Worm (Caenorhabditis elegans) whole organism, L2 larva: ENCODE results near the gene erd-2.1.

Source experiments
- C34F6.9 ChIP-seq: fragments of 150-350 bp; optimal IDR thresholded peaks from 2 replicates; lab custom pipeline; 2014; ENCODE audit warnings: missing biosample characterization, missing genetic modification characterization
- F13H6.1 ChIP-seq: sonication (generic microtip); optimal IDR thresholded peaks from 2 replicates; lab custom pipeline; 2016; ENCODE audit warnings: missing genetic modification characterization, missing compliant biosample characterization
- R02D3.7 ChIP-seq: fragments of 150-350 bp; optimal IDR thresholded peaks from 2 replicates; lab custom pipeline; 2014; ENCODE audit warnings: missing biosample characterization, missing genetic modification characterization
- Y55F3AM.14 ChIP-seq: fragments of 200-800 bp; sonication (Bioruptor generic); optimal IDR thresholded peaks from 2 replicates; lab custom pipeline; 2018; ENCODE audit warnings: mild to moderate bottlenecking, missing genetic modification characterization, missing compliant biosample characterization
- ZK546.5 ChIP-seq: sonication (generic microtip); optimal IDR thresholded peaks from 2 replicates; lab custom pipeline; 2017; ENCODE audit warnings: missing biosample characterization, missing genetic modification characterization
- alr-1 ChIP-seq: fragments of 150-350 bp; optimal IDR thresholded peaks from 2 replicates; lab custom pipeline; 2014; ENCODE audit warnings: missing biosample characterization, missing genetic modification characterization
- aly-2 ChIP-seq: fragments of 150-350 bp; optimal IDR thresholded peaks from 2 replicates; lab custom pipeline; 2014; ENCODE audit warnings: missing biosample characterization, missing genetic modification characterization
- ama-1 ChIP-seq: fragments of 150-350 bp; optimal IDR thresholded peaks from 2 replicates; lab custom pipeline; 2018; ENCODE audit warnings: inconsistent platforms
- blmp-1 ChIP-seq: sonication (generic microtip); optimal IDR thresholded peaks from 2 replicates; lab custom pipeline; 2017; ENCODE audit warnings: missing genetic modification characterization, mild to moderate bottlenecking, missing compliant biosample characterization, antibody characterized with exemption, moderate library complexity; ENCODE audit not compliant: insufficient read depth
- ceh-16 ChIP-seq: fragments of 150-350 bp; optimal IDR thresholded peaks from 2 replicates; lab custom pipeline; 2014; ENCODE audit warnings: missing biosample characterization, missing genetic modification characterization
- ceh-82 ChIP-seq: fragments of 150-350 bp; optimal IDR thresholded peaks from 2 replicates; lab custom pipeline; 2014; ENCODE audit warnings: missing biosample characterization, missing genetic modification characterization
- crh-2 ChIP-seq: sonication (generic microtip); optimal IDR thresholded peaks from 2 replicates; lab custom pipeline; 2017; ENCODE audit warnings: missing biosample characterization, missing genetic modification characterization
- dmd-4 ChIP-seq: sonication (generic microtip); optimal IDR thresholded peaks from 2 replicates; lab custom pipeline; 2017; ENCODE audit warnings: missing biosample characterization, missing genetic modification characterization
- egl-27 ChIP-seq: sonication (generic microtip); optimal IDR thresholded peaks from 3 replicates; lab custom pipeline; 2017; ENCODE audit warnings: missing biosample characterization, missing genetic modification reagents, missing genetic modification characterization
- elt-3 ChIP-seq: sonication (generic microtip); optimal IDR thresholded peaks from 2 replicates; lab custom pipeline; 2017; ENCODE audit warnings: missing biosample characterization, missing genetic modification characterization
- fos-1 ChIP-seq: fragments of 150-350 bp; optimal IDR thresholded peaks from 2 replicates; lab custom pipeline; 2014; ENCODE audit warnings: missing biosample characterization, missing genetic modification characterization
- gmeb-1 ChIP-seq: fragments of 150-350 bp; optimal IDR thresholded peaks from 2 replicates; lab custom pipeline; 2014; ENCODE audit warnings: missing biosample characterization, missing genetic modification characterization
- lin-11 ChIP-seq: fragments of 150-350 bp; sonication (generic microtip); optimal IDR thresholded peaks from 2 replicates; lab custom pipeline; 2014; ENCODE audit warnings: missing biosample characterization, missing genetic modification characterization, inconsistent platforms, mixed read lengths
- lin-13 ChIP-seq: fragments of 150-350 bp; optimal IDR thresholded peaks from 2 replicates; lab custom pipeline; 2014; ENCODE audit warnings: missing biosample characterization, missing genetic modification reagents, missing genetic modification characterization
- lin-39 ChIP-seq: fragments of 150-350 bp; optimal IDR thresholded peaks from 2 replicates; lab custom pipeline; 2014; ENCODE audit warnings: missing biosample characterization, missing genetic modification reagents, missing genetic modification characterization
- lsy-2 ChIP-seq, 2 experiments: fragments of 150-350 bp in 1 of 2; sonication (generic microtip) in 1 of 2; optimal IDR thresholded peaks; 2 replicates each; lab custom pipeline; 2014 to 2017; ENCODE audit warnings: missing biosample characterization in 2 of 2, missing genetic modification characterization in 2 of 2
- mab-5 ChIP-seq: fragments of 150-350 bp; optimal IDR thresholded peaks from 2 replicates; lab custom pipeline; 2014; ENCODE audit warnings: missing biosample characterization, missing genetic modification characterization
- mbf-1 ChIP-seq: sonication (generic microtip); optimal IDR thresholded peaks from 2 replicates; lab custom pipeline; 2017; ENCODE audit warnings: missing biosample characterization, missing genetic modification characterization
- mdl-1 ChIP-seq, 2 experiments: fragments of 150-350 bp in 1 of 2; sonication (generic microtip) in 1 of 2; optimal IDR thresholded peaks; 2 replicates each; lab custom pipeline; 2017; ENCODE audit warnings: missing biosample characterization in 2 of 2, missing genetic modification characterization in 2 of 2
- nhr-10 ChIP-seq: sonication (generic microtip); optimal IDR thresholded peaks from 2 replicates; lab custom pipeline; 2017; ENCODE audit warnings: missing biosample characterization, missing genetic modification characterization
- nhr-11 ChIP-seq: fragments of 150-350 bp; optimal IDR thresholded peaks from 2 replicates; lab custom pipeline; 2014; ENCODE audit warnings: missing biosample characterization, missing genetic modification characterization
- nhr-12 ChIP-seq: fragments of 150-350 bp; optimal IDR thresholded peaks from 2 replicates; lab custom pipeline; 2014; ENCODE audit warnings: missing biosample characterization, missing genetic modification characterization
- nhr-129 ChIP-seq: fragments of 150-350 bp; optimal IDR thresholded peaks from 2 replicates; lab custom pipeline; 2014; ENCODE audit warnings: missing biosample characterization, missing genetic modification characterization
- nhr-21 ChIP-seq: fragments of 150-350 bp; optimal IDR thresholded peaks from 2 replicates; lab custom pipeline; 2014; ENCODE audit warnings: missing biosample characterization, missing genetic modification characterization
- nhr-23 ChIP-seq: fragments of 150-350 bp; optimal IDR thresholded peaks from 2 replicates; lab custom pipeline; 2014; ENCODE audit warnings: missing biosample characterization, missing genetic modification reagents, missing genetic modification characterization
- nhr-237 ChIP-seq: fragments of 150-350 bp; optimal IDR thresholded peaks from 2 replicates; lab custom pipeline; 2014; ENCODE audit warnings: missing biosample characterization, missing genetic modification characterization
- nhr-25 ChIP-seq: fragments of 150-350 bp; sonication (generic microtip); optimal IDR thresholded peaks from 3 replicates; lab custom pipeline; 2014; ENCODE audit warnings: missing biosample characterization, missing genetic modification characterization
- nhr-6 ChIP-seq: fragments of 150-350 bp; optimal IDR thresholded peaks from 2 replicates; lab custom pipeline; 2014; ENCODE audit warnings: missing biosample characterization, missing genetic modification characterization
- nhr-77 ChIP-seq: fragments of 150-350 bp; optimal IDR thresholded peaks from 2 replicates; lab custom pipeline; 2014; ENCODE audit warnings: missing biosample characterization, missing genetic modification characterization
- peb-1 ChIP-seq: fragments of 150-350 bp; optimal IDR thresholded peaks from 2 replicates; lab custom pipeline; 2014; ENCODE audit warnings: missing biosample characterization, missing genetic modification characterization
- sem-4 ChIP-seq: fragments of 150-350 bp; optimal IDR thresholded peaks from 2 replicates; lab custom pipeline; 2014; ENCODE audit warnings: missing biosample characterization, missing genetic modification reagents, missing genetic modification characterization
- skn-1 ChIP-seq: sonication (generic microtip); optimal IDR thresholded peaks from 2 replicates; lab custom pipeline; 2017; ENCODE audit warnings: missing biosample characterization, missing genetic modification characterization
- sma-3 ChIP-seq: sonication (generic microtip); optimal IDR thresholded peaks from 2 replicates; lab custom pipeline; 2016; ENCODE audit warnings: missing genetic modification reagents, missing genetic modification characterization, missing compliant biosample characterization
- sma-9 ChIP-seq, 2 experiments: fragments of 150-350 bp in 1 of 2; sonication (generic microtip) in 1 of 2; optimal IDR thresholded peaks; 2 replicates each; lab custom pipeline; 2014 to 2016; ENCODE audit warnings: missing genetic modification characterization in 2 of 2, mild to moderate bottlenecking in 1 of 2, missing biosample characterization in 1 of 2, missing compliant biosample characterization in 1 of 2, missing genetic modification reagents in 1 of 2, moderate library complexity in 1 of 2
- snpc-4 ChIP-seq: fragments of 150-350 bp; optimal IDR thresholded peaks from 2 replicates; lab custom pipeline; 2014; ENCODE audit warnings: missing biosample characterization, missing genetic modification characterization
- unc-39 ChIP-seq: fragments of 150-350 bp; optimal IDR thresholded peaks from 2 replicates; lab custom pipeline; 2014; ENCODE audit warnings: missing biosample characterization, missing genetic modification characterization
- unc-55 ChIP-seq: fragments of 150-350 bp; sonication (generic microtip); optimal IDR thresholded peaks from 3 replicates; lab custom pipeline; 2014; ENCODE audit warnings: missing biosample characterization, missing genetic modification reagents, missing genetic modification characterization
- unc-62 ChIP-seq: fragments of 150-350 bp; optimal IDR thresholded peaks from 2 replicates; lab custom pipeline; 2014; ENCODE audit warnings: missing biosample characterization, missing genetic modification reagents, missing genetic modification characterization
- zag-1 ChIP-seq: fragments of 150-350 bp; optimal IDR thresholded peaks from 2 replicates; lab custom pipeline; 2014; ENCODE audit warnings: missing biosample characterization, missing genetic modification characterization
- ztf-1 ChIP-seq: fragments of 200-800 bp; sonication (Bioruptor generic); conservative IDR thresholded peaks from 2 replicates; pipeline ENCODE4 v1.3.6; 2022; ENCODE audit warnings: missing genetic modification characterization, missing compliant biosample characterization
- ztf-11 ChIP-seq: sonication (generic microtip); optimal IDR thresholded peaks from 2 replicates; lab custom pipeline; 2017; ENCODE audit warnings: missing biosample characterization, missing genetic modification characterization
- ztf-4 ChIP-seq: fragments of 150-350 bp; optimal IDR thresholded peaks from 2 replicates; lab custom pipeline; 2014; ENCODE audit warnings: missing biosample characterization, missing genetic modification characterization

erd-2.1 gene

ce11 chrX:10145011-10145410 is 13.6 kb downstream of the erd-2.1 start:
- peak; percentile 23 for TF ChIP-seq nhr-11 (tag; lab: Kevin White, UChicago)
- TF ChIP-seq sma-3 (GFP tag; lab: Kevin White, UChicago) = peak; percentile 66
- peak; percentile 36 for TF ChIP-seq ztf-4 (tag; lab: Kevin White, UChicago)
- peak; percentile 16 for TF ChIP-seq sem-4
- TF ChIP-seq nhr-237 (tag; lab: Kevin White, UChicago) = no peak
- TF ChIP-seq lsy-2 (tag; optimal IDR thresholded peaks at IDR 0.05; lab: Kevin White, UChicago) = peak; percentile 35 to 49
- TF ChIP-seq mab-5 (tag; lab: Kevin White, UChicago) = peak; percentile 29
- TF ChIP-seq aly-2 = no peak
- peak; percentile 79 for TF ChIP-seq sma-9 (GFP tag; optimal IDR thresholded peaks at IDR 0.05; lab: Kevin White, UChicago)
- TF ChIP-seq sma-9 (tag; optimal IDR thresholded peaks at IDR 0.05; lab: Kevin White, UChicago) = no peak
- no peak for TF ChIP-seq ceh-82 (tag; lab: Kevin White, UChicago)
- no peak for TF ChIP-seq mdl-1 (tag; optimal IDR thresholded peaks at IDR 0.05; lab: Kevin White, UChicago)
- no peak for TF ChIP-seq unc-39 (tag; lab: Kevin White, UChicago)
- TF ChIP-seq dmd-4 (tag; lab: Kevin White, UChicago) = no peak
- TF ChIP-seq nhr-6 (tag; lab: Kevin White, UChicago) = no peak
- TF ChIP-seq snpc-4 (tag; lab: Kevin White, UChicago) = no peak
- no peak for TF ChIP-seq peb-1 (tag; lab: Kevin White, UChicago)
- no peak for TF ChIP-seq ztf-1 (GFP tag; lab: Robert Waterston, UW)
- no peak for TF ChIP-seq lin-39
- peak; percentile 59 for TF ChIP-seq nhr-21 (tag; lab: Kevin White, UChicago)
- TF ChIP-seq R02D3.7 = no peak
- TF ChIP-seq alr-1 (tag; lab: Kevin White, UChicago) = no peak
- TF ChIP-seq skn-1 (tag; lab: Kevin White, UChicago) = no peak
- TF ChIP-seq gmeb-1 (tag; lab: Kevin White, UChicago) = peak; percentile 27
- TF ChIP-seq crh-2 = peak; percentile 80
- peak; percentile 7 for TF ChIP-seq blmp-1
- no peak for TF ChIP-seq ama-1 (lab: Kevin White, UChicago)
- TF ChIP-seq mbf-1 (tag; lab: Kevin White, UChicago) = no peak
- TF ChIP-seq fos-1 (tag; lab: Kevin White, UChicago) = peak; percentile 35
- TF ChIP-seq nhr-12 (tag; lab: Kevin White, UChicago) = no peak
- TF ChIP-seq lin-13 (GFP tag; lab: Kevin White, UChicago) = peak; percentile 68
- peak; percentile 40 for TF ChIP-seq Y55F3AM.14 (GFP tag; lab: Kevin White, UChicago)
- peak; percentile 49 for TF ChIP-seq nhr-129 (tag; lab: Kevin White, UChicago)
- no peak for TF ChIP-seq zag-1 (tag; lab: Kevin White, UChicago)
- TF ChIP-seq elt-3 (tag; lab: Kevin White, UChicago) = no peak
- no peak for TF ChIP-seq nhr-77 (tag; lab: Kevin White, UChicago)
- peak; percentile 53 for TF ChIP-seq C34F6.9 (tag; lab: Kevin White, UChicago)
- TF ChIP-seq ztf-11 (tag; lab: Kevin White, UChicago) = no peak
- TF ChIP-seq lin-11 (tag; lab: Kevin White, UChicago) = no peak
- TF ChIP-seq nhr-25 (tag; lab: Kevin White, UChicago) = no peak
- TF ChIP-seq unc-55 (GFP tag; lab: Kevin White, UChicago) = peak; percentile 49
- TF ChIP-seq ceh-16 = peak; percentile 14
- no peak for TF ChIP-seq nhr-10 (tag; lab: Kevin White, UChicago)
- TF ChIP-seq F13H6.1 (tag; lab: Kevin White, UChicago) = peak; percentile 51

DNA sequence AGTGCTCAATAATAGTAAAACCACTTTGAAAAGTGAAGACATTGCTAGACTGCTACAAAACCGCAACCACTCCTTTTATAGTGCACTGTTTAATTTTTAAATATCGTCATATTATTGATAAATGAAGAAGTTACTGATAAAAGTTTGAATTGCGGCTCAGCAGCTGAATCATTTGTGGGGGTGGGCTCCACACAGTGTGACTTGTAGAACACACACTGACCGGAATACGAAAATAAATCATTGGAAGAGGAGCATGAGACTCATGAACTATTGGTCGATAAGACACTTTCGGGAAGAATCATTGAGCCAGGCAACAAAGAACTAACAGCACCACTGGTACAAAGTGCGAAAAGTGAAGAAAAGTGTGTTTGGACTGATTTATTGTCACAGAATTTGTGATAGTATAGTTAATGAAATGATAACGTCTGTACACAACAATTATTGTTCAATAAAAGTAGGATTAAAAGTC is 16.6 kb downstream of the erd-2.1 start, which contains the start of gene oac-14:
Gene oac-14 (minus strand): TSS at position 51 of the 469 bp plus-strand sequence.
- no peak for TF ChIP-seq R02D3.7
- TF ChIP-seq ztf-11 (tag; lab: Kevin White, UChicago) = no peak
- peak in 1 of 2 experiments; percentile 12 for TF ChIP-seq lsy-2 (tag; optimal IDR thresholded peaks at IDR 0.05; lab: Kevin White, UChicago)
- no peak for TF ChIP-seq nhr-21 (tag; lab: Kevin White, UChicago)
- TF ChIP-seq zag-1 (tag; lab: Kevin White, UChicago) = no peak
- peak; percentile 90 for TF ChIP-seq sma-9 (GFP tag; optimal IDR thresholded peaks at IDR 0.05; lab: Kevin White, UChicago)
- no peak for TF ChIP-seq sma-9 (tag; optimal IDR thresholded peaks at IDR 0.05; lab: Kevin White, UChicago)
- TF ChIP-seq mdl-1 (tag; optimal IDR thresholded peaks at IDR 0.05; lab: Kevin White, UChicago) = no peak
- no peak for TF ChIP-seq egl-27
- TF ChIP-seq lin-11 (tag; lab: Kevin White, UChicago) = no peak
- no peak for TF ChIP-seq nhr-12 (tag; lab: Kevin White, UChicago)
- no peak for TF ChIP-seq ceh-16
- TF ChIP-seq mab-5 (tag; lab: Kevin White, UChicago) = no peak
- peak; percentile 47 for TF ChIP-seq sma-3 (GFP tag; lab: Kevin White, UChicago)
- TF ChIP-seq ztf-4 (tag; lab: Kevin White, UChicago) = no peak
- TF ChIP-seq ZK546.5 (tag; lab: Kevin White, UChicago) = no peak
- TF ChIP-seq gmeb-1 (tag; lab: Kevin White, UChicago) = peak; percentile 51
- no peak for TF ChIP-seq aly-2
- TF ChIP-seq nhr-11 (tag; lab: Kevin White, UChicago) = no peak
- TF ChIP-seq nhr-129 (tag; lab: Kevin White, UChicago) = peak; percentile 41
- no peak for TF ChIP-seq nhr-25 (tag; lab: Kevin White, UChicago)
- no peak for TF ChIP-seq ama-1 (lab: Kevin White, UChicago)
- no peak for TF ChIP-seq Y55F3AM.14 (GFP tag; lab: Kevin White, UChicago)
- TF ChIP-seq F13H6.1 (tag; lab: Kevin White, UChicago) = peak; percentile 87
- TF ChIP-seq nhr-237 (tag; lab: Kevin White, UChicago) = no peak
- TF ChIP-seq ztf-1 (GFP tag; lab: Robert Waterston, UW) = no peak
- no peak for TF ChIP-seq skn-1 (tag; lab: Kevin White, UChicago)
- no peak for TF ChIP-seq unc-62
- TF ChIP-seq blmp-1 = no peak
- TF ChIP-seq crh-2 = peak; percentile 78
- no peak for TF ChIP-seq mbf-1 (tag; lab: Kevin White, UChicago)
- no peak for TF ChIP-seq nhr-23
- no peak for TF ChIP-seq alr-1 (tag; lab: Kevin White, UChicago)
- TF ChIP-seq unc-55 (GFP tag; lab: Kevin White, UChicago) = no peak
- TF ChIP-seq unc-39 (tag; lab: Kevin White, UChicago) = no peak
- no peak for TF ChIP-seq lin-39
